Fruit fly (Drosophila melanogaster) whole organism, wandering third instar larva: Measurements from ENCODE around the gene CG34367.
A peak's percentile ranks its signal among the peaks of the same experiment; 100 is the strongest.

Experiments used
- CrebA ChIP-seq: fragments of 200-800 bp; sonication (Bioruptor generic); optimal IDR thresholded peaks from 2 replicates; lab custom pipeline; 2016; ENCODE audit warnings: missing biosample characterization, mild to moderate bottlenecking, missing genetic modification characterization, borderline replicate concordance
- Dfd ChIP-seq: fragments of >200 bp; optimal IDR thresholded peaks from 2 replicates; lab custom pipeline; 2017; ENCODE audit warnings: missing biosample characterization, missing genetic modification characterization
- Dif ChIP-seq: fragments of 200-275, 200-300 bp; sonication (Bioruptor generic); optimal IDR thresholded peaks from 2 replicates; lab custom pipeline; 2018; ENCODE audit warnings: missing biosample characterization, missing genetic modification characterization; ENCODE audit not compliant: partially characterized antibody
- HLH106 ChIP-seq: fragments of 200-800 bp; optimal IDR thresholded peaks from 3 replicates; lab custom pipeline; 2019; ENCODE audit warnings: missing biosample characterization, mild to moderate bottlenecking, missing genetic modification characterization, moderate library complexity
- Hr78 ChIP-seq: fragments of >200 bp; optimal IDR thresholded peaks from 2 replicates; lab custom pipeline; 2017; ENCODE audit warnings: missing biosample characterization, missing genetic modification characterization
- Hr83 ChIP-seq: fragments of 200-300 bp; sonication (Bioruptor generic); optimal IDR thresholded peaks from 2 replicates; lab custom pipeline; 2016; ENCODE audit warnings: missing biosample characterization, mild to moderate bottlenecking, missing genetic modification characterization, moderate library complexity; ENCODE audit not compliant: poor library complexity, severe bottlenecking
- Mio ChIP-seq: sonication (Bioruptor generic); optimal IDR thresholded peaks from 2 replicates; lab custom pipeline; 2016; ENCODE audit warnings: missing biosample characterization, missing genetic modification characterization
- Myc ChIP-seq: fragments of >200 bp; optimal IDR thresholded peaks from 2 replicates; lab custom pipeline; 2017
- N ChIP-seq: fragments of >200 bp; optimal IDR thresholded peaks from 2 replicates; lab custom pipeline; 2018; ENCODE audit warnings: missing biosample characterization, missing external identifiers, missing genetic modification characterization
- OdsH ChIP-seq: fragments of 200-800 bp; sonication (Bioruptor generic); optimal IDR thresholded peaks from 2 replicates; lab custom pipeline; 2016; ENCODE audit warnings: missing biosample characterization, mild to moderate bottlenecking, missing genetic modification characterization
- Rel ChIP-seq, 2 experiments: fragments of 200-800 bp; sonication (Bioruptor generic) in 1 of 2; optimal IDR thresholded peaks; 2 replicates in 1 of 2; 3 replicates in 1 of 2; lab custom pipeline; 2016 to 2019; ENCODE audit warnings: mild to moderate bottlenecking in 2 of 2, missing biosample characterization in 2 of 2, missing genetic modification characterization in 2 of 2, moderate library complexity in 1 of 2
- Sp1 ChIP-seq: fragments of 200-800 bp; sonication (Bioruptor generic); optimal IDR thresholded peaks from 3 replicates; lab custom pipeline; 2019; ENCODE audit warnings: missing biosample characterization, mild to moderate bottlenecking, missing genetic modification characterization, moderate library complexity
- Vsx2 ChIP-seq: fragments of 200-300, 225-300 bp; sonication (Bioruptor generic); optimal IDR thresholded peaks from 2 replicates; lab custom pipeline; 2018; ENCODE audit warnings: missing biosample characterization, missing genetic modification characterization; ENCODE audit not compliant: partially characterized antibody
- br ChIP-seq: fragments of 200-800 bp; sonication (Bioruptor generic); optimal IDR thresholded peaks from 2 replicates; lab custom pipeline; 2016; ENCODE audit warnings: missing biosample characterization, missing genetic modification characterization
- brk ChIP-seq: fragments of 200-800 bp; sonication (Bioruptor generic); optimal IDR thresholded peaks from 2 replicates; lab custom pipeline; 2016; ENCODE audit warnings: missing biosample characterization, mild to moderate bottlenecking, missing genetic modification characterization
- dl ChIP-seq, 2 experiments: fragments of 175-275, 200-275 bp in 1 of 2; fragments of 200-275 bp in 1 of 2; sonication (Bioruptor generic); optimal IDR thresholded peaks; lab custom pipeline; 2018; ENCODE audit warnings: mild to moderate bottlenecking in 2 of 2, missing biosample characterization in 2 of 2, missing genetic modification characterization in 2 of 2, moderate library complexity in 2 of 2; ENCODE audit not compliant: partially characterized antibody in 2 of 2, insufficient read depth in 1 of 2
- dmrt93B ChIP-seq: fragments of 200-800 bp; sonication (Bioruptor generic); optimal IDR thresholded peaks from 2 replicates; lab custom pipeline; 2018; ENCODE audit warnings: missing biosample characterization, mild to moderate bottlenecking, missing genetic modification characterization
- dsf ChIP-seq: sonication (Bioruptor generic); optimal IDR thresholded peaks from 2 replicates; lab custom pipeline; 2016; ENCODE audit warnings: missing biosample characterization, missing genetic modification characterization, borderline replicate concordance
- fru ChIP-seq: fragments of 200-800 bp; sonication (Bioruptor generic); optimal IDR thresholded peaks from 3 replicates; lab custom pipeline; 2016; ENCODE audit warnings: missing biosample characterization, mild to moderate bottlenecking, missing genetic modification characterization
- jim ChIP-seq: fragments of 175-275, 200-325 bp; sonication (Bioruptor generic); optimal IDR thresholded peaks from 2 replicates; lab custom pipeline; 2016; ENCODE audit warnings: missing biosample characterization, mild to moderate bottlenecking, missing genetic modification characterization
- lola ChIP-seq: fragments of >200 bp; optimal IDR thresholded peaks from 2 replicates; lab custom pipeline; 2017; ENCODE audit warnings: missing biosample characterization, missing genetic modification characterization
- pan ChIP-seq: fragments of >200 bp; optimal IDR thresholded peaks from 2 replicates; lab custom pipeline; 2017
- psq ChIP-seq: fragments of 200-800 bp; sonication (Bioruptor generic); optimal IDR thresholded peaks from 3 replicates; lab custom pipeline; 2017; ENCODE audit warnings: missing biosample characterization, mild to moderate bottlenecking, missing genetic modification characterization, moderate library complexity
- rgr ChIP-seq: fragments of 200-800 bp; sonication (Bioruptor generic); optimal IDR thresholded peaks from 3 replicates; lab custom pipeline; 2016; ENCODE audit warnings: missing biosample characterization, mild to moderate bottlenecking, missing genetic modification characterization
- sage ChIP-seq: fragments of 200-800 bp; sonication (Bioruptor generic); optimal IDR thresholded peaks from 2 replicates; lab custom pipeline; 2016; ENCODE audit warnings: missing biosample characterization, mild to moderate bottlenecking, missing genetic modification characterization
- tai ChIP-seq: sonication (Bioruptor generic); optimal IDR thresholded peaks from 2 replicates; lab custom pipeline; 2016; ENCODE audit warnings: missing biosample characterization, missing genetic modification characterization
- usp ChIP-seq: fragments of >200 bp; optimal IDR thresholded peaks from 2 replicates; lab custom pipeline; 2017; ENCODE audit warnings: missing biosample characterization, missing genetic modification characterization
- woc ChIP-seq: sonication (Bioruptor generic); optimal IDR thresholded peaks from 2 replicates; lab custom pipeline; 2016; ENCODE audit warnings: missing biosample characterization, mild to moderate bottlenecking, missing genetic modification characterization

CG34367 gene

DNA sequence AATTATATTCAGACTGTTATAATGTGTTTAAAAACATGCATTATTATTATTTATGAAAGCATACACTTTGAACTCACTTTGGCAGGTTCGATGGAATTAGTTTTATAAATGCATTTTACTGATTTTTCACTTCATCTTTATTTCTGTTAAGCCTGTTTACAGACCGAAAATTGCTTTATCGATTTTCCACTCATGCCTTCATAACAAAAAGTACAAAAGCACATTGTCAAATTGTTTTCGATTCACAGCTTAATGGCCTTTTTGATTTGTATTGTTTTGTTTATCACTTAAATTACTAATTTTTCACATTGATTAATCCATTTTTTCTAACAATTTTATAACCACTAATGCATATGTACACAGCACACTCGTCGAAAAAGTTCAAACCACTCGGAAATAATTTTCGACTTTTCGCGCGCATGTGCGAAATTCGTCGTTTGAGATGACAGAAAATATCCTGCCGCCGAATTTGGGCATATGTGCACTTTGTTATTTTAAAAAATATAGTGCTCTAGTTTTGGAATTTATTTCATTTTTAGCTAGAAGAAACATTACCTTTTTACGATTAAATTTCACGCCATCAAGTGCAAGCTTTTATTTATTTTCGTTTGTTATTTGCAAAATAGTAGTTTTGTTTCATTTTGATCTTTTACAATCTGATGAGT lies 20.0 kb upstream of the CG34367 start, which contains the start of gene rho-5:
TSS of gene rho-5 (minus strand) at position 296 of the 665 bp plus-strand sequence.
- TF ChIP-seq OdsH (GFP tag; lab: Kevin White, UChicago) (no peak), rgr (GFP tag; lab: Kevin White, UChicago) (no peak), dsf (GFP tag; lab: Kevin White, UChicago) (no peak), psq (GFP tag; lab: Kevin White, UChicago) (no peak), br (GFP tag; lab: Kevin White, UChicago) (no peak), Hr83 (GFP tag; lab: Kevin White, UChicago) (no peak), Hr78 (GFP tag; lab: Kevin White, UChicago) (no peak), Dfd (GFP tag; lab: Kevin White, UChicago) (no peak)

DNA sequence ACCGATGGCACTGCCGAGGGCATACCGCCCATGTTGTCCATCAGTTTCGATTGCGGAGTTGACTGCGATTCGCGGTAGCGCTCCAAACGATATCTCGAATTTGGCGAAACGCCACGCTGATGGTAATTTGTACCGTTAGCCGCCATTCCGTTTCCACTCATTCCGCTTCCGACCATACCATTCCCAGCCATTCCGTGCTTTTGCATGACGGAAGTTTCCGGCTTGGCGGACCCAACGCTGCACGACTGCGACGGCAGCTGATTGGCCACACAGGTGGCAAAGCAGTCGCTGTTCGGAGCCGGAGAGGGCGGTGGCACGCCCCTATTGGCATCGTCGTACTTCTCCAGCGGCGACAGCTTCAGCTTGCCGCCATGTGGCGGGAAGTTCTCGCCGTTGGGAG lies 18.6 kb upstream of the CG34367 start:
- TF ChIP-seq usp (no peak), HLH106 (tag; lab: Kevin White, UChicago) (no peak), Vsx2 (GFP tag; lab: Kevin White, UChicago) (no peak), tai (GFP tag; lab: Kevin White, UChicago) (no peak), Dfd (GFP tag; lab: Kevin White, UChicago) (no peak), sage (GFP tag; lab: Kevin White, UChicago) (no peak), brk (GFP tag; lab: Kevin White, UChicago) (no peak), jim (GFP tag; lab: Kevin White, UChicago) (no peak), Hr78 (GFP tag; lab: Kevin White, UChicago) (no peak), lola (GFP tag; lab: Kevin White, UChicago) (no peak), OdsH (GFP tag; lab: Kevin White, UChicago) (no peak), dsf (GFP tag; lab: Kevin White, UChicago) (no peak), Mio (GFP tag; lab: Kevin White, UChicago) (no peak), N (GFP tag; lab: Kevin White, UChicago) (no peak), CrebA (GFP tag; lab: Kevin White, UChicago) (no peak), Dif (GFP tag; lab: Kevin White, UChicago) (no peak)
- TF ChIP-seq, all 38 proteins: peak for 0

DNA sequence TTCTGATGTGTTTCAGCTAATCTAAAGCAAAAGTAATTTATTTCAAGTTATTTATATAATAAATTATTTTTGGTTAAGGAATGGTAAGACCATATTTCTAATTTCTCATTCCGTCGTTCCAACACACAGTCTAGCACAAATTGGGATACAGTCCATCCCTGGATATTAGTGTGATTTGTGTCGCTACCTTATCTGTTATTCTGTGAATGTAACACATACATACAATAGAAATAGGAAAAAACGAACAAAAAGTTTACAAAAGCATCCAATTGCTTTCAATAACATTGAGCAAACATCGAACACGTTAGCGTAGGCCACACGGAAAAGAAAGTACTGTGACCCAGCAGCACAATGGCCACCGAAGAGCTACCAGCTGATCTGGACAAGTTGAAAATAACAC lies 12.8 kb upstream of the CG34367 start, which contains the start of gene CG5056:
TSS of gene CG5056 (plus strand) at position 168 of the 400 bp plus-strand sequence.
- TF ChIP-seq Sp1 (GFP tag; lab: Kevin White, UChicago): peak; percentile 30
- no peak for TF ChIP-seq brk (GFP tag; lab: Kevin White, UChicago)
- peak; percentile 64 for TF ChIP-seq woc (GFP tag; lab: Kevin White, UChicago)
- no peak for TF ChIP-seq sage (GFP tag; lab: Kevin White, UChicago)
- no peak for TF ChIP-seq dl (GFP tag; optimal IDR thresholded peaks at IDR 0.05; lab: Kevin White, UChicago; ENCODE audit: insufficient read depth in 1 of 2, partially characterized antibody in 2 of 2)
- TF ChIP-seq pan (lab: Kevin White, UChicago): no peak
- no peak for TF ChIP-seq Mio (GFP tag; lab: Kevin White, UChicago)
- TF ChIP-seq, all 38 proteins: peak for 2

DNA sequence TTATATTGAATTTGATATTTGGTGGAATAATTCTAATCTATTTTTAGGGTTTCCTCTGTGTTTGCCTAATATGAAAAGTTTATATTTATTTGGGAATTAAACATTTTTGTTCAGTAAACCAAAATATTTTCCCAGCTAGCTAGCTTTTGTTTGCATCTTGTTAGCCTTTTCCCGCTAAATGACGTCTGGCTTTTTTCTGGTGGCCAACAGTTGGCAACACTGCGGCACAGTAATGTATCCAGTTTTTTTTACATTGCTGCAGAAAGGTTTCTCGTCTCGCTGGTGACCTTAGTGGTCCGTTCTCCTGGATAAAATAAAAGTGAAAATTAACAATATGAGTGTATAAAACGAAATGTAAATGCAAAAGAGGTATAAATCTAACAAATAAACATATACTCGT lies 10.5 kb upstream of the CG34367 start, which contains the start of gene lft:
TSS of gene lft (plus strand) at position 243 of the 400 bp plus-strand sequence.
- TF ChIP-seq sage (GFP tag; lab: Kevin White, UChicago) (no peak), Myc (peak; percentile 69), fru (peak; percentile 85), psq (GFP tag; lab: Kevin White, UChicago) (no peak), lola (GFP tag; lab: Kevin White, UChicago) (no peak), woc (GFP tag; lab: Kevin White, UChicago) (peak; percentile 60)

DNA sequence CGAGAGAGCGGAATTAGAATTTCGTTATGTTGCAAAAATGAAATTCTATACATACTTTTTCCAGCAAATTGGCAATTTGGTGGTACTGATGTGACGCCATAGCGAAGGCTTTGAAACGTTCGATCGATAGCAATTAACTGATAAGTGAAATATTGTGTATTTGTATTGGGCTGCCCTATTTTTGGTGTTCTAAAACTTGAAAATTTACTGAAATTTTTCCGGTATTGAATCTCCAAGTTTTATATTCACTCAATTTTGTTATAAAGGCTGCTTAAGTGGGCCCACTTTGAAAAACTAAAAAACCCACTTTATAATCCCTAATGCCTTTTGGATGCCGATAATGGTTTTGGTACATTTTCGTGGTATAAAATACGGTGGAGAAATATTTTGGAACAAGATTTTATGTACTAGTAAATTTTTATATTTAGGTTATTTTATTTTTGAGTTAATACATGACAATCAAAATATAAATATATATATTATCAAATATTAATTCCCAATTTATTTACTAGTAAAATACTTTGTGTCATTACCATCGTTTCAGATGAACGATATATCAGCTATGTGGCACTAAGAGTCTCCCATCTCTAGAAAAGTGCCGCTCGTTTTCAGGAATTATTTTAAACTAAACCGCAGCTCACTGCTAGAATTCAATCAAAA lies 8.8 kb upstream of the CG34367 start, which contains the start of the genes Cand1 and pim:
TSS of gene Cand1 (minus strand) at position 300 of the 660 bp plus-strand sequence.
TSS of gene pim (plus strand) at position 582 of the 660 bp plus-strand sequence.
- TF ChIP-seq woc (GFP tag; lab: Kevin White, UChicago) (peak; percentile 22), Mio (GFP tag; lab: Kevin White, UChicago) (no peak), HLH106 (tag; lab: Kevin White, UChicago) (peak; percentile 11), OdsH (GFP tag; lab: Kevin White, UChicago) (no peak), Hr78 (GFP tag; lab: Kevin White, UChicago) (no peak), dmrt93B (no peak), Rel (GFP tag; optimal IDR thresholded peaks at IDR 0.05; lab: Kevin White, UChicago) (no peak), Rel (tag; optimal IDR thresholded peaks at IDR 0.05; lab: Kevin White, UChicago) (peak; percentile 36)
